Worm (Caenorhabditis elegans) whole organism, L2 larva: ENCODE measurements around the gene ddx-17.

ENCODE experiments used
- C34F6.9 ChIP-seq: fragments of 150-350 bp; optimal IDR thresholded peaks from 2 replicates; lab custom pipeline; 2014; ENCODE audit warnings: missing biosample characterization, missing genetic modification characterization
- F13H6.1 ChIP-seq: sonication (generic microtip); optimal IDR thresholded peaks from 2 replicates; lab custom pipeline; 2016; ENCODE audit warnings: missing genetic modification characterization, missing compliant biosample characterization
- ZK546.5 ChIP-seq: sonication (generic microtip); optimal IDR thresholded peaks from 2 replicates; lab custom pipeline; 2017; ENCODE audit warnings: missing biosample characterization, missing genetic modification characterization
- alr-1 ChIP-seq: fragments of 150-350 bp; optimal IDR thresholded peaks from 2 replicates; lab custom pipeline; 2014; ENCODE audit warnings: missing biosample characterization, missing genetic modification characterization
- ama-1 ChIP-seq: fragments of 150-350 bp; optimal IDR thresholded peaks from 2 replicates; lab custom pipeline; 2018; ENCODE audit warnings: inconsistent platforms
- crh-2 ChIP-seq: sonication (generic microtip); optimal IDR thresholded peaks from 2 replicates; lab custom pipeline; 2017; ENCODE audit warnings: missing biosample characterization, missing genetic modification characterization
- dmd-4 ChIP-seq: sonication (generic microtip); optimal IDR thresholded peaks from 2 replicates; lab custom pipeline; 2017; ENCODE audit warnings: missing biosample characterization, missing genetic modification characterization
- elt-1 ChIP-seq: fragments of 150-350 bp; optimal IDR thresholded peaks from 2 replicates; lab custom pipeline; 2014; ENCODE audit warnings: missing biosample characterization, missing genetic modification characterization
- elt-3 ChIP-seq: sonication (generic microtip); optimal IDR thresholded peaks from 2 replicates; lab custom pipeline; 2017; ENCODE audit warnings: missing biosample characterization, missing genetic modification characterization
- fos-1 ChIP-seq: fragments of 150-350 bp; optimal IDR thresholded peaks from 2 replicates; lab custom pipeline; 2014; ENCODE audit warnings: missing biosample characterization, missing genetic modification characterization
- lin-13 ChIP-seq: fragments of 150-350 bp; optimal IDR thresholded peaks from 2 replicates; lab custom pipeline; 2014; ENCODE audit warnings: missing biosample characterization, missing genetic modification reagents, missing genetic modification characterization
- lin-39 ChIP-seq: fragments of 150-350 bp; optimal IDR thresholded peaks from 2 replicates; lab custom pipeline; 2014; ENCODE audit warnings: missing biosample characterization, missing genetic modification reagents, missing genetic modification characterization
- lsy-2 ChIP-seq, 2 experiments: fragments of 150-350 bp in 1 of 2; sonication (generic microtip) in 1 of 2; optimal IDR thresholded peaks; 2 replicates each; lab custom pipeline; 2014 to 2017; ENCODE audit warnings: missing biosample characterization in 2 of 2, missing genetic modification characterization in 2 of 2
- mab-5 ChIP-seq: fragments of 150-350 bp; optimal IDR thresholded peaks from 2 replicates; lab custom pipeline; 2014; ENCODE audit warnings: missing biosample characterization, missing genetic modification characterization
- nhr-129 ChIP-seq: fragments of 150-350 bp; optimal IDR thresholded peaks from 2 replicates; lab custom pipeline; 2014; ENCODE audit warnings: missing biosample characterization, missing genetic modification characterization
- nhr-21 ChIP-seq: fragments of 150-350 bp; optimal IDR thresholded peaks from 2 replicates; lab custom pipeline; 2014; ENCODE audit warnings: missing biosample characterization, missing genetic modification characterization
- nhr-23 ChIP-seq: fragments of 150-350 bp; optimal IDR thresholded peaks from 2 replicates; lab custom pipeline; 2014; ENCODE audit warnings: missing biosample characterization, missing genetic modification reagents, missing genetic modification characterization
- nhr-237 ChIP-seq: fragments of 150-350 bp; optimal IDR thresholded peaks from 2 replicates; lab custom pipeline; 2014; ENCODE audit warnings: missing biosample characterization, missing genetic modification characterization
- nhr-6 ChIP-seq: fragments of 150-350 bp; optimal IDR thresholded peaks from 2 replicates; lab custom pipeline; 2014; ENCODE audit warnings: missing biosample characterization, missing genetic modification characterization
- nhr-77 ChIP-seq: fragments of 150-350 bp; optimal IDR thresholded peaks from 2 replicates; lab custom pipeline; 2014; ENCODE audit warnings: missing biosample characterization, missing genetic modification characterization
- peb-1 ChIP-seq: fragments of 150-350 bp; optimal IDR thresholded peaks from 2 replicates; lab custom pipeline; 2014; ENCODE audit warnings: missing biosample characterization, missing genetic modification characterization
- sem-4 ChIP-seq: fragments of 150-350 bp; optimal IDR thresholded peaks from 2 replicates; lab custom pipeline; 2014; ENCODE audit warnings: missing biosample characterization, missing genetic modification reagents, missing genetic modification characterization
- skn-1 ChIP-seq: sonication (generic microtip); optimal IDR thresholded peaks from 2 replicates; lab custom pipeline; 2017; ENCODE audit warnings: missing biosample characterization, missing genetic modification characterization
- sma-3 ChIP-seq: sonication (generic microtip); optimal IDR thresholded peaks from 2 replicates; lab custom pipeline; 2016; ENCODE audit warnings: missing genetic modification reagents, missing genetic modification characterization, missing compliant biosample characterization
- sma-9 ChIP-seq, 2 experiments: fragments of 150-350 bp in 1 of 2; sonication (generic microtip) in 1 of 2; optimal IDR thresholded peaks; 2 replicates each; lab custom pipeline; 2014 to 2016; ENCODE audit warnings: missing genetic modification characterization in 2 of 2, mild to moderate bottlenecking in 1 of 2, missing biosample characterization in 1 of 2, missing compliant biosample characterization in 1 of 2, missing genetic modification reagents in 1 of 2, moderate library complexity in 1 of 2
- snpc-4 ChIP-seq: fragments of 150-350 bp; optimal IDR thresholded peaks from 2 replicates; lab custom pipeline; 2014; ENCODE audit warnings: missing biosample characterization, missing genetic modification characterization
- unc-39 ChIP-seq: fragments of 150-350 bp; optimal IDR thresholded peaks from 2 replicates; lab custom pipeline; 2014; ENCODE audit warnings: missing biosample characterization, missing genetic modification characterization
- unc-55 ChIP-seq: fragments of 150-350 bp; sonication (generic microtip); optimal IDR thresholded peaks from 3 replicates; lab custom pipeline; 2014; ENCODE audit warnings: missing biosample characterization, missing genetic modification reagents, missing genetic modification characterization
- unc-62 ChIP-seq: fragments of 150-350 bp; optimal IDR thresholded peaks from 2 replicates; lab custom pipeline; 2014; ENCODE audit warnings: missing biosample characterization, missing genetic modification reagents, missing genetic modification characterization
- zag-1 ChIP-seq: fragments of 150-350 bp; optimal IDR thresholded peaks from 2 replicates; lab custom pipeline; 2014; ENCODE audit warnings: missing biosample characterization, missing genetic modification characterization
- ztf-1 ChIP-seq: fragments of 200-800 bp; sonication (Bioruptor generic); conservative IDR thresholded peaks from 2 replicates; pipeline ENCODE4 v1.3.6; 2022; ENCODE audit warnings: missing genetic modification characterization, missing compliant biosample characterization
- ztf-11 ChIP-seq: sonication (generic microtip); optimal IDR thresholded peaks from 2 replicates; lab custom pipeline; 2017; ENCODE audit warnings: missing biosample characterization, missing genetic modification characterization
- ztf-4 ChIP-seq: fragments of 150-350 bp; optimal IDR thresholded peaks from 2 replicates; lab custom pipeline; 2014; ENCODE audit warnings: missing biosample characterization, missing genetic modification characterization

Gene ddx-17

DNA sequence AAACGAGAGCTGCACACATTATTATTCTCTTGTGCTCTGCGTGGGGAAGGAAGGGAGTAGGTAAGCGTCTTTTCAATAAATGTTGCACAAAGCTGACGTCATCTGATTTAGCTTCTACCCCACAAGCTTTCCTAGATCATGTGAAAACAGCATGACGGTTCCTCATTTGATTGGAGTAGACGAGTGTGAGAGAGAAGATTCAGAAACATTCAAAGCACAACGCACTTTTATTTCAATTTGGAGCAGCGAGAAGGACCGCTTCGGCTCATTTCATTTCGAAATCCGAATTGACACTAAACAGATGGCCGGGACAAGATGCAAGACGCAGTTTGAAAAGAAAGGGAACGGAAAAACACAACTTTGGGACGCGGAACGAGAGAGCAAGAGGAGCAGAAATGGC lies 7.5 kb downstream of the ddx-17 start:
- peak; percentile 30 for TF ChIP-seq nhr-129 (tag; lab: Kevin White, UChicago)
- TF ChIP-seq unc-39: no peak
- peak; percentile 5 for TF ChIP-seq unc-55 (GFP tag; lab: Kevin White, UChicago)
- no peak for TF ChIP-seq ZK546.5 (tag; lab: Kevin White, UChicago)
- TF ChIP-seq nhr-237 (tag; lab: Kevin White, UChicago): no peak
- TF ChIP-seq alr-1 (tag; lab: Kevin White, UChicago): no peak
- TF ChIP-seq sem-4 (tag; lab: Kevin White, UChicago): peak; percentile 72
- TF ChIP-seq ztf-4 (tag; lab: Kevin White, UChicago): no peak
- peak in 1 of 2 experiments; percentile 16 for TF ChIP-seq lsy-2 (tag; optimal IDR thresholded peaks at IDR 0.05; lab: Kevin White, UChicago)
- TF ChIP-seq lin-13 (GFP tag; lab: Kevin White, UChicago): no peak
- no peak for TF ChIP-seq fos-1
- no peak for TF ChIP-seq nhr-6
- peak; percentile 30 for TF ChIP-seq sma-9 (GFP tag; optimal IDR thresholded peaks at IDR 0.05; lab: Kevin White, UChicago)
- TF ChIP-seq sma-9 (tag; optimal IDR thresholded peaks at IDR 0.05; lab: Kevin White, UChicago): no peak
- TF ChIP-seq nhr-77: no peak
- no peak for TF ChIP-seq nhr-23 (tag; lab: Kevin White, UChicago)
- no peak for TF ChIP-seq peb-1 (tag; lab: Kevin White, UChicago)
- TF ChIP-seq skn-1: no peak
- no peak for TF ChIP-seq elt-3 (tag; lab: Kevin White, UChicago)
- peak; percentile 56 for TF ChIP-seq C34F6.9 (tag; lab: Kevin White, UChicago)
- TF ChIP-seq crh-2: no peak
- no peak for TF ChIP-seq snpc-4 (tag; lab: Kevin White, UChicago)

DNA sequence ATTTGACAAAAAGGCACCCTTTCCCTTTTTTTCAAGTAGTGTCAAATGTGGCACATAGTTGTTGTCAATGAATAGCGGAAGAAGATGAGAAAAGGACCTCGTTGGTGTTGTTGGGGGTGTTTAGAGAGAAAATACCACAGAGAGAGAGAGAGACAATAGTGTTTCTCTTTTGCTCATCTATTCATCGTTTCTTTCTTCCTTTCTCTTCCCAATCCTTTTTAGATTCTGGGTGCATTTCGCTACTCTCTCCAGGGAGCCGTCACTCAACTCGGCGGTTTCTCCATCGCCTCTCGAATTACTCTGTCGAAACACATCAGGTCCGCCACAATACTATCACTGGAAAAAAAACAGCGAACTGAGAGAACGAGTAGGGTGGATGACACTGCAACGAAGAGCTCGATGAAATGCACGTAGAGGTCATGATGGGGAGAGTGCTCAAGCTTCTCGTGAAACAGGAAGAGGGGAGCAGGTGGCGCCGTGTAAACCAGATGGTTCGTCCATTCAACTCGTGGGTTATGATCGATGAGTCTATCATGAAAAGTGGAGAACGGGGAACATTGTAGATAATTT lies 8.2 kb downstream of the ddx-17 start:
- peak; percentile 76 for TF ChIP-seq nhr-129 (tag; lab: Kevin White, UChicago)
- peak; percentile 68 for TF ChIP-seq unc-55 (GFP tag; lab: Kevin White, UChicago)
- TF ChIP-seq C34F6.9 (tag; lab: Kevin White, UChicago): no peak
- TF ChIP-seq ama-1 (lab: Kevin White, UChicago): no peak
- peak; percentile 1 for TF ChIP-seq sma-9 (GFP tag; optimal IDR thresholded peaks at IDR 0.05; lab: Kevin White, UChicago)
- no peak for TF ChIP-seq sma-9 (tag; optimal IDR thresholded peaks at IDR 0.05; lab: Kevin White, UChicago)
- peak; percentile 34 for TF ChIP-seq F13H6.1 (tag; lab: Kevin White, UChicago)
- TF ChIP-seq dmd-4 (tag; lab: Kevin White, UChicago): no peak
- TF ChIP-seq ztf-11: no peak
- TF ChIP-seq mab-5 (tag; lab: Kevin White, UChicago): no peak
- peak; percentile 17 for TF ChIP-seq zag-1 (tag; lab: Kevin White, UChicago)
- TF ChIP-seq sma-3 (GFP tag; lab: Kevin White, UChicago): no peak
- peak in 1 of 2 experiments; percentile 23 for TF ChIP-seq lsy-2 (tag; optimal IDR thresholded peaks at IDR 0.05; lab: Kevin White, UChicago)
- TF ChIP-seq, all 48 proteins: peak for 6

DNA sequence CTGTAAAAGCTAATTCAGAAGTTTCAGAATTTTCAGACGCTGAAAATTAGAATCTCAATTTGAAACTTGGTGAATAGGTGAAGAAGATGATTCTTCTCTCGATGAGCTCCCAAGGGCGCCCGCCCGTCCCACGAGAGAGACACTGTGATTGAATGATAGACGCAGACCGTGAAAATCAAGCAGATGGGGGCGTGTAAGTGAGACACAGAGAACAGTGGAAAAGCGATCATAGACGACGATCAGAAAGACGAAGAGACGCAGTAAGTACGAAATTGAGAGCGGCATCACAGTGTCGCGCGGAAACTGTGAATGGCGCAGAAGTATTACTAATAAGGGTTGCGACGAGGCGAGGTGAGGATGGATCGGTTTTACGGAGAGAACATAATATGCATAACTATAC lies 9.4 kb downstream of the ddx-17 start:
- TF ChIP-seq unc-62 (GFP tag; lab: Kevin White, UChicago): no peak
- TF ChIP-seq fos-1: peak; percentile 28
- TF ChIP-seq F13H6.1 (tag; lab: Kevin White, UChicago): peak; percentile 21
- TF ChIP-seq nhr-129 (tag; lab: Kevin White, UChicago): peak; percentile 25
- TF ChIP-seq sma-9 (GFP tag; optimal IDR thresholded peaks at IDR 0.05; lab: Kevin White, UChicago): peak; percentile 19
- no peak for TF ChIP-seq sma-9 (tag; optimal IDR thresholded peaks at IDR 0.05; lab: Kevin White, UChicago)
- TF ChIP-seq sem-4 (tag; lab: Kevin White, UChicago): no peak
- no peak for TF ChIP-seq lin-13 (GFP tag; lab: Kevin White, UChicago)

DNA sequence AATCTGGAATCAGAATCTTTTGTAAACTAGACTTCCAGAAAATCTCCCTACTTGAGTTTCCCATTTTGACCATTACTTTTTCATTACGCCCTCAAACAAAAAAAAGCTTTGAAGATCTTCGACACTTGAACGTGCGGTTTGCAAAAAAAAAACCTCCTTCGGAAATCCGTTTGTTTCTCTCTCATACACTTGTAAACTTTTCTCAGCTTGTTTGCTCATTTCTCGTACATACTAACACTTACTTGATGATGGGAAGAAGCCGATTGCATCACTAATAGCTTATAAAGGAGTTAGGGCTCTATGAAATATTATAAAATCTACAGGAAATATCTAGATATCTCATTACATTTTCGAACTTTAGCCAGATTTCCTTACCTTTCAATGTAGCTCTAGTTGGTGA lies 9.9 kb downstream of the ddx-17 start:
- TF ChIP-seq sem-4 (tag; lab: Kevin White, UChicago) (peak; percentile 26), elt-1 (tag; lab: Kevin White, UChicago) (no peak)

DNA sequence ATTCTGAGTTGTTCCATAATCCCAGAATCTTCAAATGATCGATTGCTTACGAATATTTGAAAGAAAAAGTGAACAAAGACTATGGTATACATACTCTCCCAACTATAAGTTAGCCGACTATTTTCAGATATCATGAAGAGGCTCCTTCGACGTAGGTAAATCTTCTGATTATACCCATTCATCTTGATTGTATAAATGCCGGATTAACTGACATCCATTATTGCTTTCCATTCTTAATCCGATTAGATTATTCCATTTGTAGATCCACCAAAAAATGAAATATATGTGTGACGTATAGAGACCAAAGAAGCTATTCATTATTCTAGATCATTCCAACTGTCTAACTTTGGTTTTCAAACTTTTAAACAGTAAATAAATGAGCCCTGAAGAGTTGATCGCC lies 18.4 kb downstream of the ddx-17 start:
- no peak for TF ChIP-seq snpc-4 (tag; lab: Kevin White, UChicago)
- TF ChIP-seq lin-39 (tag; lab: Kevin White, UChicago): no peak
- TF ChIP-seq ztf-1 (GFP tag; lab: Robert Waterston, UW): no peak
- TF ChIP-seq nhr-21: peak; percentile 59
- no peak for TF ChIP-seq sma-3 (GFP tag; lab: Kevin White, UChicago)
- TF ChIP-seq fos-1: no peak
- no peak for TF ChIP-seq dmd-4 (tag; lab: Kevin White, UChicago)
